Fruit fly (Drosophila melanogaster) whole organism, embryonic: ENCODE results near the gene RhoGAP18B.

Source experiments
- ATbp ChIP-seq: fragments of 200-800 bp; sonication (Bioruptor generic); optimal IDR thresholded peaks from 2 replicates; lab custom pipeline; 2017; ENCODE audit warnings: missing biosample characterization, mild to moderate bottlenecking, missing genetic modification characterization, missing genetic modification reagents
- BtbVII ChIP-seq: fragments of 200-800 bp; sonication (Bioruptor generic); optimal IDR thresholded peaks from 3 replicates; lab custom pipeline; 2017; ENCODE audit warnings: missing biosample characterization, mild to moderate bottlenecking, missing genetic modification characterization
- CG12219 ChIP-seq: fragments of 200-800 bp; sonication (Bioruptor generic); optimal IDR thresholded peaks from 3 replicates; lab custom pipeline; 2018; ENCODE audit warnings: missing biosample characterization, mild to moderate bottlenecking, missing genetic modification characterization
- CG13123 ChIP-seq: fragments of 200-800 bp; sonication (Bioruptor generic); optimal IDR thresholded peaks from 2 replicates; lab custom pipeline; 2016; ENCODE audit warnings: missing biosample characterization, missing genetic modification characterization
- CG13775 ChIP-seq: fragments of 200-800 bp; sonication (Bioruptor generic); optimal IDR thresholded peaks from 3 replicates; lab custom pipeline; 2017; ENCODE audit warnings: missing biosample characterization, mild to moderate bottlenecking, missing genetic modification characterization
- CG13894 ChIP-seq: fragments of 200-800 bp; sonication (Bioruptor generic); optimal IDR thresholded peaks from 3 replicates; lab custom pipeline; 2018; ENCODE audit warnings: missing biosample characterization, mild to moderate bottlenecking, missing genetic modification characterization, moderate library complexity
- CG15073 ChIP-seq: fragments of 200-800 bp; sonication (Bioruptor generic); optimal IDR thresholded peaks from 2 replicates; lab custom pipeline; 2016; ENCODE audit warnings: missing biosample characterization, missing genetic modification characterization
- CG15696 ChIP-seq: fragments of 200-800 bp; sonication (Bioruptor generic); optimal IDR thresholded peaks from 2 replicates; lab custom pipeline; 2019; ENCODE audit warnings: missing biosample characterization, mild to moderate bottlenecking, missing genetic modification characterization, moderate library complexity
- CG16779 ChIP-seq: fragments of 200-800 bp; sonication (Bioruptor generic); IDR thresholded peaks from 2 replicates; pipeline ENCODE4 v1.3.6; 2022; ENCODE audit warnings: missing biosample characterization, missing genetic modification characterization
- CG17359 ChIP-seq: fragments of 200-800 bp; sonication (Bioruptor generic); optimal IDR thresholded peaks from 3 replicates; lab custom pipeline; 2018; ENCODE audit warnings: missing biosample characterization, mild to moderate bottlenecking, missing genetic modification characterization, moderate library complexity
- CG2120 ChIP-seq: fragments of 200-800 bp; sonication (Bioruptor generic); optimal IDR thresholded peaks from 3 replicates; lab custom pipeline; 2016; ENCODE audit warnings: missing biosample characterization, missing genetic modification characterization
- CG31224 ChIP-seq: fragments of 200-800 bp; sonication (Bioruptor generic); IDR thresholded peaks from 2 replicates; pipeline ENCODE4 v1.3.6; 2022; ENCODE audit warnings: missing biosample characterization, missing genetic modification characterization
- CG31441 ChIP-seq: fragments of 200-800 bp; sonication (Bioruptor generic); IDR thresholded peaks from 2 replicates; pipeline ENCODE4 v1.3.6; 2022; ENCODE audit warnings: missing biosample characterization, missing genetic modification characterization
- CG34422 ChIP-seq: fragments of 200-800 bp; sonication (Bioruptor generic); IDR thresholded peaks from 3 replicates; pipeline ENCODE4 v1.3.6; 2022; ENCODE audit warnings: missing biosample characterization, missing genetic modification characterization
- CG42726 ChIP-seq: fragments of 200-800 bp; sonication (Bioruptor generic); IDR thresholded peaks from 2 replicates; pipeline ENCODE4 v1.3.6; 2022; ENCODE audit warnings: missing biosample characterization, missing genetic modification characterization; ENCODE audit not compliant: partially characterized antibody
- CG6791 ChIP-seq: fragments of 200-800 bp; sonication (Bioruptor generic); IDR thresholded peaks from 3 replicates; pipeline ENCODE4 v1.3.6; 2022; ENCODE audit warnings: missing biosample characterization, missing genetic modification characterization; ENCODE audit not compliant: partially characterized antibody
- CG6813 ChIP-seq: fragments of 200-800 bp; sonication (Bioruptor generic); optimal IDR thresholded peaks from 2 replicates; lab custom pipeline; 2017; ENCODE audit warnings: missing biosample characterization, missing genetic modification characterization, mild to moderate bottlenecking, moderate library complexity, missing genetic modification reagents
- CG7271 ChIP-seq: fragments of 200-800 bp; sonication (Bioruptor generic); optimal IDR thresholded peaks from 2 replicates; lab custom pipeline; 2018; ENCODE audit warnings: missing biosample characterization, mild to moderate bottlenecking, missing genetic modification characterization, moderate library complexity
- CG8944 ChIP-seq: fragments of 200-800 bp; sonication (Bioruptor generic); optimal IDR thresholded peaks from 3 replicates; lab custom pipeline; 2016; ENCODE audit warnings: missing biosample characterization, missing genetic modification characterization
- CG9215 ChIP-seq: fragments of 200-800 bp; sonication (Bioruptor generic); IDR thresholded peaks from 2 replicates; pipeline ENCODE4 v1.3.6; 2022; ENCODE audit warnings: missing biosample characterization, missing genetic modification characterization
- Chrac-16 ChIP-seq: fragments of 200-800 bp; sonication (Bioruptor generic); optimal IDR thresholded peaks from 3 replicates; lab custom pipeline; 2016; ENCODE audit warnings: missing biosample characterization, missing genetic modification characterization
- D19A ChIP-seq: fragments of 200-800 bp; optimal IDR thresholded peaks from 3 replicates; lab custom pipeline; 2019; ENCODE audit warnings: missing biosample characterization, mild to moderate bottlenecking, missing genetic modification characterization, moderate library complexity
- Drgx ChIP-seq: fragments of 200-800 bp; sonication (Bioruptor generic); IDR thresholded peaks from 2 replicates; pipeline ENCODE4 v1.3.6; 2022; ENCODE audit warnings: missing biosample characterization, missing genetic modification characterization
- Ets65A ChIP-seq: fragments of 200-800 bp; sonication (Bioruptor generic); peaks from one replicate; lab custom pipeline; 2016; ENCODE audit warnings: missing biosample characterization, missing genetic modification characterization
- Fer2 ChIP-seq: fragments of 200-800 bp; sonication (Bioruptor generic); optimal IDR thresholded peaks from 2 replicates; lab custom pipeline; 2018; ENCODE audit warnings: missing biosample characterization, mild to moderate bottlenecking, missing genetic modification characterization, moderate library complexity
- H15 ChIP-seq: fragments of 200-800 bp; sonication (Bioruptor generic); IDR thresholded peaks from 3 replicates; pipeline ENCODE4 v1.3.6; 2022; ENCODE audit warnings: missing biosample characterization, missing genetic modification characterization
- HHEX ChIP-seq: fragments of 200-800 bp; sonication (Bioruptor generic); optimal IDR thresholded peaks from 3 replicates; lab custom pipeline; 2017; ENCODE audit warnings: missing biosample characterization, mild to moderate bottlenecking, missing genetic modification characterization, missing genetic modification reagents
- Med ChIP-seq: fragments of 200-800 bp; sonication (Bioruptor generic); peaks from one replicate; lab custom pipeline; 2016; ENCODE audit warnings: missing biosample characterization, missing genetic modification characterization, mild to moderate bottlenecking, inconsistent platforms, moderate library complexity
- Neu2 ChIP-seq: fragments of 200-800 bp; sonication (Bioruptor generic); optimal IDR thresholded peaks from 3 replicates; lab custom pipeline; 2016; ENCODE audit warnings: missing biosample characterization, missing genetic modification characterization, borderline replicate concordance
- bcd ChIP-seq: fragments of 200-800 bp; sonication (Bioruptor generic); optimal IDR thresholded peaks from 2 replicates; lab custom pipeline; 2017; ENCODE audit warnings: missing biosample characterization, mild to moderate bottlenecking, missing genetic modification characterization
- chif ChIP-seq, 2 experiments: fragments of 200-800 bp; sonication (Bioruptor generic); optimal IDR thresholded peaks; 3 replicates each; lab custom pipeline; 2016; ENCODE audit warnings: missing biosample characterization in 2 of 2, missing genetic modification characterization in 2 of 2
- chinmo ChIP-seq: fragments of 200-800 bp; sonication (Bioruptor generic); IDR thresholded peaks from 4 replicates; pipeline ENCODE4 v1.3.6; 2022; ENCODE audit warnings: missing biosample characterization, missing genetic modification characterization; ENCODE audit not compliant: partially characterized antibody
- dan ChIP-seq: fragments of 200-800 bp; sonication (Bioruptor generic); IDR thresholded peaks from 2 replicates; pipeline ENCODE4 v1.3.6; 2022; ENCODE audit warnings: missing biosample characterization, missing genetic modification characterization
- gem ChIP-seq: fragments of 200-800 bp; sonication (Bioruptor generic); optimal IDR thresholded peaks from 2 replicates; lab custom pipeline; 2019; ENCODE audit warnings: missing biosample characterization, mild to moderate bottlenecking, missing genetic modification characterization, moderate library complexity
- p53 ChIP-seq: fragments of 200-800 bp; sonication (Bioruptor generic); optimal IDR thresholded peaks from 2 replicates; lab custom pipeline; 2016; ENCODE audit warnings: missing biosample characterization, missing genetic modification characterization
- pum ChIP-seq: fragments of 200-800 bp; sonication (Bioruptor generic); optimal IDR thresholded peaks from 2 replicates; lab custom pipeline; 2016; ENCODE audit warnings: missing biosample characterization, missing genetic modification characterization
- run ChIP-seq: fragments of 200-800 bp; sonication (Bioruptor generic); optimal IDR thresholded peaks from 3 replicates; lab custom pipeline; 2018; ENCODE audit warnings: missing biosample characterization, mild to moderate bottlenecking, missing genetic modification characterization
- sd ChIP-seq: fragments of 200-800 bp; sonication (Bioruptor generic); optimal IDR thresholded peaks from 3 replicates; lab custom pipeline; 2018; ENCODE audit warnings: missing biosample characterization, mild to moderate bottlenecking, missing genetic modification characterization, moderate library complexity
- sens ChIP-seq: fragments of 200-800 bp; sonication (Bioruptor generic); peaks from one replicate; lab custom pipeline; 2016; ENCODE audit warnings: missing biosample characterization, missing genetic modification characterization
- slbo ChIP-seq: fragments of 200-800 bp; sonication (Bioruptor generic); IDR thresholded peaks from 2 replicates; pipeline ENCODE4 v1.3.6; 2022; ENCODE audit warnings: missing biosample characterization, missing genetic modification characterization
- sqz ChIP-seq: fragments of 200-800 bp; sonication (Bioruptor generic); optimal IDR thresholded peaks from 3 replicates; lab custom pipeline; 2018; ENCODE audit warnings: missing biosample characterization, mild to moderate bottlenecking, missing genetic modification characterization
- sr ChIP-seq: fragments of 200-800 bp; sonication (Bioruptor generic); IDR thresholded peaks from 3 replicates; pipeline ENCODE4 v1.3.6; 2022; ENCODE audit warnings: missing biosample characterization, missing genetic modification characterization
- tgo ChIP-seq: fragments of 200-800 bp; sonication (Bioruptor generic); IDR thresholded peaks from 3 replicates; pipeline ENCODE4 v1.3.6; 2022; ENCODE audit warnings: missing biosample characterization, missing genetic modification characterization
- zfh2 ChIP-seq: fragments of 200-800 bp; sonication (Bioruptor generic); optimal IDR thresholded peaks from 2 replicates; lab custom pipeline; 2016; ENCODE audit warnings: missing biosample characterization, missing genetic modification characterization

The RhoGAP18B gene

DNA sequence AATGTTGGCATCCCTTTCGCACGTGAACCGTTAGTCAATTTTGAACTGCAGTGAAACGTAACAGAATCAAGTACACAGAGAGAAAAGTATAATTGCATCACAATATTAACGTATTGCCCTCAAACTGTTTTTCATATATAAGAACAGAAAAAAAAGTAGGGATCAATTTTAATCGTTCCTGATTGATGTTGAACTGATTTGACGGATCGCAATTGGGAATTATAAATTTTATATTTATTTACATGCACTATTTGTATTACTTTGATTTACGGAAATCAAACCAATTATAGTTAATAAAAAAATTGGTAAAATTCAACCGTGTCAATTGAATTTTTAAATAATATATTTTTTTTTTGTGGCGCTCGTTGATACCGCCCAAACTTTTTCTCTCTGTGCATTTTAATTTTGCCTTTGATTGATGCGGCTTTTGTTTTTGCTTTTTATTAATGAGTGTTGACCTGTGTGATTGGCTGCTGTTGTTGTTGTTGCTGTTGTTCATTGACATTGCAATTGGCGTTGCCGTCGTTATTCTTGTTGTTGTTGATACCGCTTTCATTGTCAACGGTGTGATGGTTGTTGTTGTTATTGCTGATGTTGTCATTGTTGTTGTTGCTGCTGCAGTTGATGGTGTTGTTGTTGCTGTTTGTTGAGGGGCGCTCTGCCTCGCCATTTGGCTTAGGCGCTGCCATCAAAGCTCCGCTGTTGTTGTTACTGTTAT is 14.2 kb downstream of the RhoGAP18B start (continued):
- TF ChIP-seq Neu2 (no peak), CG15696 (peak; percentile 41), CG8944 (GFP tag; lab: Kevin White, UChicago) (no peak), H15 (GFP tag; lab: Robert Waterston, UW) (no peak), CG16779 (no peak), D19A (tag; lab: Kevin White, UChicago) (peak; percentile 49), CG7271 (no peak), zfh2 (no peak), pum (GFP tag; lab: Kevin White, UChicago) (no peak), CG13894 (tag; lab: Kevin White, UChicago) (no peak), BtbVII (GFP tag; lab: Kevin White, UChicago) (no peak), HHEX (GFP tag; lab: Kevin White, UChicago) (peak; percentile 40), CG15073 (GFP tag; lab: Kevin White, UChicago) (no peak)

DNA sequence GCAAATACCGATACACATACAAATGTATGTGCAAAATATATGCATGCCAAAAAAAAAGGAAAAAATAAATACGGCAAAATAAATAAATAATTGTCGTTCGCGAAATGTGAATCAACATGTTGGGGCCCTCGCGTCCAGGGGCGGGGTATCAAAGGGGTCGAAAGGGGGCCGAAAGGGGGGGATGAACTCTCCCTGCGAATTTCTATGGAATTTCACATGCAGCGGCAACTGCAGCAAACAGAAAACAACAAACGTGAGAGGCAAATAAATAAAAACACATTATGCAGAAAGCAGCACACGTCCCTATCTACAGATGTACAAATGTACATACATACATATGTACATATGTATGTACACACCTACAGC is 17.4 kb downstream of the RhoGAP18B start:
- TF ChIP-seq CG12219 (GFP tag; lab: Kevin White, UChicago) (no peak), CG31441 (GFP tag; lab: Robert Waterston, UW) (no peak), Drgx (GFP tag; lab: Robert Waterston, UW) (0 out of 2 replicates have a peak, but pooled peaks have one; percentile 21), bcd (GFP tag; lab: Kevin White, UChicago) (no peak), CG6791 (0 out of 3 replicates have a peak, but pooled peaks have one; percentile 24)
- TF ChIP-seq, all 482 proteins: peak for 2

DNA sequence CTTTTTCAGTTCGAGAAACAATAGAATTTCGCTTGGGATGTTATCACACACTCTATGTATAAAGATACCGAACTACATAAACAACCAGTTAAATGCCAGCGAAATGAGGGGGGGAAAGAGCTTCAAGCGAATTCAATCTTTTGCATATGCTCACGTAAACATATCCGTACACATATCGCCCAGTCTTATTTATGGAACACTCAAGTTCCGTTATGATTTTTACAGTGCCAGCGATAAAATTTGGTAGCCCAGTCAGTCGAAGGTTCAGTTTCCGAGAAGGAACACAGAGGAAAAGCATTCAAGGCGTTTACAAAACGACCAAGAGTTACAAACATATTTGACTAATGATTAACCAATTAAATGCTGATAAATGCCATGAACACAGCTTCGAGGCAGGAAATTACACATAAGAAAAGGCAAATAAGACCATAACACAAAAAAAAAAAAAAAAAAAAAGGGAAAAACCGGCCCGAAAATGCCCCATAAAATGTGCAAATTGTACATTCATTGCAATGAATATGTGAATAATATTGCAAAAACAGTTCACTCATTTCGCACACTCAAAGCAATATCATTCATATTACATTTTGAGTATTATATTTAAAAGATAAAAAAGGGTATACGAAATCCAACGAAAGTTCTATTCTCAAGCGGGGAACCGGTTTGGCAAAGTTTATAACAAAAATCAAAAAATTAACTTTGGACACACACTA is 17.9 kb downstream of the RhoGAP18B start:
- TF ChIP-seq tgo (GFP tag; lab: Robert Waterston, UW) = no peak
- TF ChIP-seq D19A (tag; lab: Kevin White, UChicago) = peak; percentile 26
- TF ChIP-seq Med (GFP tag; lab: Kevin White, UChicago) = peak; percentile 28
- TF ChIP-seq slbo = 0 out of 2 replicates have a peak, but pooled peaks have one; percentile 5
- no peak for TF ChIP-seq Chrac-16 (GFP tag; lab: Kevin White, UChicago)
- TF ChIP-seq CG34422 (GFP tag; lab: Robert Waterston, UW) = no peak
- TF ChIP-seq CG2120 = peak; percentile 48
- peak; percentile 40 for TF ChIP-seq Ets65A (GFP tag; lab: Kevin White, UChicago)
- peak; percentile 52 for TF ChIP-seq sens (GFP tag; lab: Kevin White, UChicago)

DNA sequence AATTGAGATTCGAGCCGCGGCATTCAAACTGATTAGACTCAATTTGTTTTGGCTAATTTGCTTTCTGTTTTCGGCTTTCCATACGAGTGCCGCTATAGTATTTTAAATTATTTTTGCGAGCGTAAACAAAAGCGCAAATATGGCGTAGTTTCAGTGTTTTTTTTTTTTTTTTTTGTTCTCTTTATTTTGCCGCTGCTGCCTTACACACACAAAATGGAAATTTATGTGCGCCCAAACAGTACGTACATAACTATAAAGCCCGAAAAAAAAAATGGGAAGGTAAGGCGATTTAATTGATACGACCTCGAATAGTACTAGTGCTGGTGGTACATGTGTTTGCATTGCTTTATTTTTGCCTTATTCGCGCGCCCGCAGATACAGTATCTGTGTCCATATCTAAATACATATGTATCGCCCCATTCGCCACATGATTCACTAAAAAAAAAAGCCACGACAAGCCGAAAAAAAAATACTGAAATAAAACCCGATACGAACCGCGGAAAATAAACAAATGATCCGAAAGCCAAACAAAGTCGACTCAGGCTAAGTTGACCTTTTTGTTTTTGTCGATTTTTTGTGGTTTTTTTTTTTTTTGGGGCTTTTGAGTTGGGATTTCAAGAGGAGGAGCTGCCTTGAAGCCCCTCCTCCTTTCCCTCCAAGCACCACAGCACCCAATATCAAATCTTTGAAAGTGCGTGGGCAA is 18.8 kb downstream of the RhoGAP18B start:
- TF ChIP-seq Med (GFP tag; lab: Kevin White, UChicago) = peak; percentile 7
- no peak for TF ChIP-seq CG13123 (GFP tag; lab: Kevin White, UChicago)
- no peak for TF ChIP-seq Fer2
- TF ChIP-seq chif (GFP tag; optimal IDR thresholded peaks at IDR 0.05; lab: Kevin White, UChicago) = no peak
- no peak for TF ChIP-seq CG13775 (GFP tag; lab: Kevin White, UChicago)
- no peak for TF ChIP-seq CG17359 (tag; lab: Kevin White, UChicago)
- TF ChIP-seq run = no peak
- TF ChIP-seq CG6813 = no peak
- TF ChIP-seq sr (GFP tag; lab: Robert Waterston, UW) = peak; percentile 53; the same call in 1 of the 3 replicates
- peak; percentile 82 for TF ChIP-seq CG31224
- TF ChIP-seq sd = peak; percentile 28
- no peak for TF ChIP-seq CG9215 (GFP tag; lab: Robert Waterston, UW)
- TF ChIP-seq gem = no peak
- TF ChIP-seq CG42726 (GFP tag; lab: Robert Waterston, UW) = no peak
- no peak for TF ChIP-seq p53
- 0 out of 4 replicates have a peak, but pooled peaks have one; percentile 38 for TF ChIP-seq chinmo (GFP tag; lab: Robert Waterston, UW)
- TF ChIP-seq sqz (GFP tag; lab: Kevin White, UChicago) = peak; percentile 67
- TF ChIP-seq ATbp (GFP tag; lab: Kevin White, UChicago) = no peak
- no peak for TF ChIP-seq dan (GFP tag; lab: Robert Waterston, UW)
